Worm (Caenorhabditis elegans) whole organism, L1 larva: ENCODE results near the gene nspg-5.

Experiments used
- C16A3.4 ChIP-seq: fragments of 150-350 bp; optimal IDR thresholded peaks from 2 replicates; lab custom pipeline; 2014; ENCODE audit warnings: missing biosample characterization, missing genetic modification characterization
- F16B12.6 ChIP-seq: fragments of 150-350 bp; optimal IDR thresholded peaks from 2 replicates; lab custom pipeline; 2014; ENCODE audit warnings: missing biosample characterization, missing genetic modification characterization
- alr-1 ChIP-seq: fragments of 200-800 bp; sonication (Bioruptor generic); optimal IDR thresholded peaks from 2 replicates; lab custom pipeline; 2018; ENCODE audit warnings: borderline replicate concordance, mild to moderate bottlenecking, missing genetic modification characterization, missing compliant biosample characterization
- blmp-1 ChIP-seq: fragments of 150-350 bp; optimal IDR thresholded peaks from 2 replicates; lab custom pipeline; 2014; ENCODE audit warnings: missing biosample characterization, missing genetic modification characterization
- ceh-8 ChIP-seq: fragments of 200-800 bp; sonication (Bioruptor generic); optimal IDR thresholded peaks from 2 replicates; lab custom pipeline; 2018; ENCODE audit warnings: mild to moderate bottlenecking, missing genetic modification characterization, moderate library complexity, missing compliant biosample characterization
- ceh-90 ChIP-seq: sonication (generic microtip); optimal IDR thresholded peaks from 2 replicates; lab custom pipeline; 2016; ENCODE audit warnings: missing genetic modification characterization, missing compliant biosample characterization
- ces-1 ChIP-seq: fragments of 150-350 bp; optimal IDR thresholded peaks from 2 replicates; lab custom pipeline; 2014; ENCODE audit warnings: missing biosample characterization, missing genetic modification reagents, missing genetic modification characterization
- dsc-1 ChIP-seq: sonication (generic microtip); optimal IDR thresholded peaks from 2 replicates; lab custom pipeline; 2016; ENCODE audit warnings: mild to moderate bottlenecking, missing genetic modification characterization, missing compliant biosample characterization
- efl-3 ChIP-seq: fragments of 200-800 bp; sonication (Bioruptor generic); optimal IDR thresholded peaks from 2 replicates; lab custom pipeline; 2018; ENCODE audit warnings: mild to moderate bottlenecking, missing genetic modification characterization, missing compliant biosample characterization
- elt-2 ChIP-seq: sonication (generic microtip); optimal IDR thresholded peaks from 2 replicates; lab custom pipeline; 2016; ENCODE audit warnings: missing genetic modification characterization, mild to moderate bottlenecking, inconsistent platforms, missing compliant biosample characterization, missing genetic modification reagents
- ets-5 ChIP-seq: fragments of 200-800 bp; sonication (Bioruptor generic); IDR thresholded peaks from 2 replicates; pipeline ENCODE4 v1.3.6; 2022; ENCODE audit warnings: missing genetic modification characterization, missing compliant biosample characterization
- fkh-4 ChIP-seq: sonication (generic microtip); optimal IDR thresholded peaks from 2 replicates; lab custom pipeline; 2016; ENCODE audit warnings: missing compliant biosample characterization, missing genetic modification characterization, borderline replicate concordance
- fos-1 ChIP-seq: fragments of 150-350 bp; optimal IDR thresholded peaks from 2 replicates; lab custom pipeline; 2014; ENCODE audit warnings: missing biosample characterization, missing genetic modification characterization
- hpl-2 ChIP-seq: fragments of 150-350 bp; optimal IDR thresholded peaks from 2 replicates; lab custom pipeline; 2014; ENCODE audit warnings: missing biosample characterization, missing genetic modification reagents, missing genetic modification characterization
- irx-1 ChIP-seq: sonication (generic microtip); optimal IDR thresholded peaks from 2 replicates; lab custom pipeline; 2016; ENCODE audit warnings: missing genetic modification characterization, missing compliant biosample characterization
- isw-1 ChIP-seq: fragments of 200-800 bp; sonication (Bioruptor generic); IDR thresholded peaks from 2 replicates; pipeline ENCODE4 v1.3.6; 2022; ENCODE audit warnings: missing genetic modification characterization, missing compliant biosample characterization
- lin-13 ChIP-seq: fragments of 150-350 bp; optimal IDR thresholded peaks from 2 replicates; lab custom pipeline; 2014; ENCODE audit warnings: missing biosample characterization, missing genetic modification reagents, missing genetic modification characterization
- lin-14 ChIP-seq: fragments of 200-800 bp; sonication (Bioruptor generic); optimal IDR thresholded peaks from 2 replicates; lab custom pipeline; 2018; ENCODE audit warnings: mild to moderate bottlenecking, missing genetic modification characterization, moderate library complexity, missing compliant biosample characterization
- lin-35 ChIP-seq, 2 experiments: fragments of 150-350 bp; optimal IDR thresholded peaks; 2 replicates each; lab custom pipeline; 2014; ENCODE audit warnings: missing biosample characterization in 2 of 2, missing genetic modification characterization in 2 of 2, missing genetic modification reagents in 2 of 2
- lsy-2 ChIP-seq, 2 experiments: fragments of 150-350 bp; optimal IDR thresholded peaks; 2 replicates each; lab custom pipeline; 2014; ENCODE audit warnings: missing biosample characterization in 2 of 2, missing genetic modification characterization in 2 of 2
- mdl-1 ChIP-seq, 2 experiments: fragments of 150-350 bp; optimal IDR thresholded peaks; 2 replicates each; lab custom pipeline; 2014 to 2017; ENCODE audit warnings: missing biosample characterization in 2 of 2, missing genetic modification characterization in 2 of 2, inconsistent platforms in 1 of 2
- mef-2 ChIP-seq: fragments of 150-350 bp; optimal IDR thresholded peaks from 2 replicates; lab custom pipeline; 2014; ENCODE audit warnings: missing biosample characterization, missing genetic modification characterization
- mep-1 ChIP-seq: fragments of 150-350 bp; optimal IDR thresholded peaks from 2 replicates; lab custom pipeline; 2014; ENCODE audit warnings: missing biosample characterization, missing genetic modification characterization
- nhr-11 ChIP-seq: fragments of 150-350 bp; optimal IDR thresholded peaks from 2 replicates; lab custom pipeline; 2014; ENCODE audit warnings: missing biosample characterization, missing genetic modification characterization
- nhr-19 ChIP-seq: fragments of 200-800 bp; sonication (Bioruptor generic); conservative IDR thresholded peaks from 2 replicates; pipeline ENCODE4 v1.3.6; 2022; ENCODE audit warnings: missing genetic modification characterization, missing compliant biosample characterization
- nhr-20 ChIP-seq: sonication (generic microtip); optimal IDR thresholded peaks from 2 replicates; lab custom pipeline; 2016; ENCODE audit warnings: mild to moderate bottlenecking, missing genetic modification characterization, missing compliant biosample characterization
- nhr-28 ChIP-seq: fragments of 150-350 bp; optimal IDR thresholded peaks from 2 replicates; lab custom pipeline; 2014; ENCODE audit warnings: missing biosample characterization, missing genetic modification characterization
- nhr-47 ChIP-seq: sonication (generic microtip); optimal IDR thresholded peaks from 2 replicates; lab custom pipeline; 2016; ENCODE audit warnings: mild to moderate bottlenecking, missing genetic modification characterization, moderate library complexity, missing compliant biosample characterization
- nhr-71 ChIP-seq: sonication (generic microtip); optimal IDR thresholded peaks from 2 replicates; lab custom pipeline; 2016; ENCODE audit warnings: mild to moderate bottlenecking, missing genetic modification characterization, moderate library complexity, missing compliant biosample characterization
- nhr-90 ChIP-seq: sonication (generic microtip); optimal IDR thresholded peaks from 2 replicates; lab custom pipeline; 2016; ENCODE audit warnings: mild to moderate bottlenecking, missing genetic modification characterization, missing compliant biosample characterization; ENCODE audit not compliant: poor library complexity
- pag-3 ChIP-seq: sonication (generic microtip); optimal IDR thresholded peaks from 2 replicates; lab custom pipeline; 2017; ENCODE audit warnings: missing genetic modification characterization, mild to moderate bottlenecking, missing compliant biosample characterization, antibody characterized with exemption, borderline replicate concordance; ENCODE audit not compliant: insufficient read depth
- rnt-1 ChIP-seq: sonication (generic microtip); optimal IDR thresholded peaks from 2 replicates; lab custom pipeline; 2016; ENCODE audit warnings: mild to moderate bottlenecking, missing genetic modification characterization, moderate library complexity, missing compliant biosample characterization
- snu-23 ChIP-seq: sonication (generic microtip); optimal IDR thresholded peaks from 2 replicates; lab custom pipeline; 2016; ENCODE audit warnings: missing genetic modification characterization, missing compliant biosample characterization
- tbx-2 ChIP-seq: sonication (generic microtip); optimal IDR thresholded peaks from 2 replicates; lab custom pipeline; 2016; ENCODE audit warnings: missing genetic modification characterization, missing compliant biosample characterization
- unc-130 ChIP-seq: fragments of 150-350 bp; optimal IDR thresholded peaks from 2 replicates; lab custom pipeline; 2017; ENCODE audit warnings: missing biosample characterization, missing genetic modification characterization, inconsistent platforms
- unc-30 ChIP-seq: sonication (generic microtip); optimal IDR thresholded peaks from 2 replicates; lab custom pipeline; 2017; ENCODE audit warnings: missing biosample characterization, missing genetic modification characterization
- unc-62 ChIP-seq: fragments of 150-350 bp; optimal IDR thresholded peaks from 2 replicates; lab custom pipeline; 2014; ENCODE audit warnings: missing biosample characterization, missing genetic modification reagents, missing genetic modification characterization
- unc-98 ChIP-seq: fragments of 200-800 bp; sonication (Bioruptor generic); IDR thresholded peaks from 2 replicates; pipeline ENCODE4 v1.3.6; 2022; ENCODE audit warnings: missing genetic modification characterization, missing compliant biosample characterization

nspg-5 gene

ce11 chrX:3019996-3020395 is 38.2 kb downstream of the nspg-5 start (continued):
- TF ChIP-seq ceh-90 (tag; lab: Kevin White, UChicago) (no peak), lsy-2 (tag; optimal IDR thresholded peaks at IDR 0.05; lab: Kevin White, UChicago) (no peak), efl-3 (GFP tag; lab: Kevin White, UChicago) (no peak), tbx-2 (tag; lab: Kevin White, UChicago) (peak; percentile 16), unc-98 (GFP tag; lab: Robert Waterston, UW) (no peak), alr-1 (tag; lab: Kevin White, UChicago) (no peak), blmp-1 (tag; lab: Kevin White, UChicago) (no peak), ceh-8 (GFP tag; lab: Kevin White, UChicago) (no peak), dsc-1 (tag; lab: Kevin White, UChicago) (no peak), unc-62 (GFP tag; lab: Kevin White, UChicago) (no peak), lin-13 (GFP tag; lab: Kevin White, UChicago) (no peak), F16B12.6 (tag; lab: Kevin White, UChicago) (no peak), ets-5 (no peak), nhr-28 (tag; lab: Kevin White, UChicago) (no peak), lin-35 (GFP tag; optimal IDR thresholded peaks at IDR 0.05; lab: Kevin White, UChicago) (peak in 1 of 2 experiments; percentile 28), mdl-1 (tag; optimal IDR thresholded peaks at IDR 0.05; lab: Kevin White, UChicago) (peak in 1 of 2 experiments; percentile 24), mef-2 (tag; lab: Kevin White, UChicago) (no peak), irx-1 (tag; lab: Kevin White, UChicago) (no peak), mep-1 (no peak), nhr-47 (tag; lab: Kevin White, UChicago) (no peak), pag-3 (tag; lab: Kevin White, UChicago) (no peak), hpl-2 (GFP tag; lab: Kevin White, UChicago) (no peak), C16A3.4 (tag; lab: Kevin White, UChicago) (no peak), isw-1 (GFP tag; lab: Robert Waterston, UW) (no peak), elt-2 (tag; lab: Kevin White, UChicago) (no peak), nhr-90 (tag; lab: Kevin White, UChicago) (no peak), unc-30 (tag; lab: Kevin White, UChicago) (no peak)

- TF ChIP-seq fos-1 (no peak), unc-30 (tag; lab: Kevin White, UChicago) (no peak), snu-23 (peak; percentile 51), rnt-1 (tag; lab: Kevin White, UChicago) (peak; percentile 46), nhr-71 (peak; percentile 89), ets-5 (no peak), lin-14 (GFP tag; lab: Kevin White, UChicago) (peak; percentile 54), ces-1 (GFP tag; lab: Kevin White, UChicago) (no peak), lsy-2 (tag; optimal IDR thresholded peaks at IDR 0.05; lab: Kevin White, UChicago) (peak in 1 of 2 experiments; percentile 35), fkh-4 (tag; lab: Kevin White, UChicago) (no peak), unc-130 (tag; lab: Kevin White, UChicago) (peak; percentile 6), dsc-1 (tag; lab: Kevin White, UChicago) (peak; percentile 76), nhr-20 (peak; percentile 23), nhr-11 (no peak), nhr-19 (peak; percentile 47), ceh-8 (GFP tag; lab: Kevin White, UChicago) (no peak)
- TF ChIP-seq, all 84 proteins: peak for 9
Observed at ce11 chrX:3021466-3021865, 39.7 kb downstream of the nspg-5 start.
